Worm (Caenorhabditis elegans) whole organism, mixed stage, embryonic: Measurements from ENCODE around the gene clec-72.

Experiments used
- elt-3 ChIP-seq: fragments of 150-350 bp; optimal IDR thresholded peaks from 2 replicates; lab custom pipeline; 2014; ENCODE audit warnings: missing biosample characterization, missing genetic modification characterization
- pha-4 ChIP-seq: fragments of 150-350 bp; optimal IDR thresholded peaks from 2 replicates; lab custom pipeline; 2018; ENCODE audit warnings: missing biosample characterization, missing genetic modification reagents, missing genetic modification characterization

DNA sequence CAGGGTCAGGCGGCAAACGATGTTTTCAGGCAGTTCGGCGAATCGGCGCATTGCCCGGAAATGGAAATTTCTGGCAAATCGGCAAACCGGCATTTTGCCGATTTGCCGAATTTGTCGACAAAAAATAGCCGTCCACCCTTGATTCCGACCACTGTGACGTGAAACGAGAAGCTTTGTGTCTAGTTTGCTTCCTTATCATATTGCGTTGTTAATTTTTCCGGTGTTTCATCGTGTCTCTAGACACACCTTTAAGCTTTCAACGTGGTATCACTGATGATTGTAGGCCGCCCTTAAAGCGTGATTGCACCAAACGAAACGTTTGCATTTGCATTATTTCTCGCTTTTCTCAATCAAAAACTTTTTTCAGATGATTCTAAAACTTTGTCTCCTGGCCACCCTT, 7.5 kb upstream of the clec-72 start, which contains the start of gene clec-71:
- no peak for TF ChIP-seq elt-3
- TF ChIP-seq pha-4 (tag; lab: Kevin White, UChicago) = no peak
